Worm (Caenorhabditis elegans) whole organism, late embryonic: ENCODE measurements around the gene nhr-157.

Experiments
- C38D4.7 ChIP-seq: fragments of 200-800 bp; sonication (Bioruptor generic); optimal IDR thresholded peaks from 2 replicates; lab custom pipeline; 2018; ENCODE audit warnings: mild to moderate bottlenecking, missing genetic modification characterization, moderate library complexity, missing compliant biosample characterization
- F13H6.1 ChIP-seq: sonication (generic microtip); optimal IDR thresholded peaks from 2 replicates; lab custom pipeline; 2016; ENCODE audit warnings: missing genetic modification characterization, missing compliant biosample characterization
- K02D7.2 ChIP-seq: sonication (generic microtip); optimal IDR thresholded peaks from 2 replicates; lab custom pipeline; 2017; ENCODE audit warnings: mild to moderate bottlenecking, missing genetic modification characterization, missing compliant biosample characterization
- K09A11.1 ChIP-seq: sonication (generic microtip); optimal IDR thresholded peaks from 2 replicates; lab custom pipeline; 2017; ENCODE audit warnings: antibody characterized with exemption, mild to moderate bottlenecking, missing genetic modification characterization, missing compliant biosample characterization; ENCODE audit not compliant: insufficient read depth
- ama-1 ChIP-seq: fragments of 150-350 bp; optimal IDR thresholded peaks from 2 replicates; lab custom pipeline; 2014
- ceh-14 ChIP-seq: sonication (generic microtip); optimal IDR thresholded peaks from 2 replicates; lab custom pipeline; 2016; ENCODE audit warnings: missing genotype, missing genetic modification characterization, missing compliant biosample characterization
- ceh-18 ChIP-seq: sonication (generic microtip); optimal IDR thresholded peaks from 2 replicates; lab custom pipeline; 2016; ENCODE audit warnings: missing genetic modification characterization, missing compliant biosample characterization
- ceh-19 ChIP-seq: fragments of 200-800 bp; sonication (Bioruptor generic); optimal IDR thresholded peaks from 2 replicates; lab custom pipeline; 2018; ENCODE audit warnings: mild to moderate bottlenecking, missing genetic modification characterization, missing compliant biosample characterization
- ceh-2 ChIP-seq: sonication (generic microtip); optimal IDR thresholded peaks from 2 replicates; lab custom pipeline; 2016; ENCODE audit warnings: missing genotype, missing genetic modification characterization, missing compliant biosample characterization
- ceh-24 ChIP-seq: sonication (generic microtip); optimal IDR thresholded peaks from 2 replicates; lab custom pipeline; 2016; ENCODE audit warnings: mild to moderate bottlenecking, missing genetic modification characterization, missing compliant biosample characterization
- ceh-30 ChIP-seq: fragments of 150-350 bp; optimal IDR thresholded peaks from 2 replicates; lab custom pipeline; 2014; ENCODE audit warnings: missing biosample characterization, missing genetic modification characterization
- ceh-31 ChIP-seq: sonication (generic microtip); optimal IDR thresholded peaks from 2 replicates; lab custom pipeline; 2016; ENCODE audit warnings: missing genetic modification characterization, missing compliant biosample characterization
- ceh-34 ChIP-seq: sonication (generic microtip); optimal IDR thresholded peaks from 2 replicates; lab custom pipeline; 2016; ENCODE audit warnings: mild to moderate bottlenecking, missing genetic modification characterization, missing compliant biosample characterization
- ceh-48 ChIP-seq: sonication (generic microtip); optimal IDR thresholded peaks from 2 replicates; lab custom pipeline; 2016; ENCODE audit warnings: missing genetic modification characterization, inconsistent platforms, missing compliant biosample characterization
- che-1 ChIP-seq: sonication (generic microtip); optimal IDR thresholded peaks from 2 replicates; lab custom pipeline; 2016; ENCODE audit warnings: mild to moderate bottlenecking, missing genetic modification characterization, missing compliant biosample characterization
- elt-4 ChIP-seq: sonication (generic microtip); optimal IDR thresholded peaks from 2 replicates; lab custom pipeline; 2016; ENCODE audit warnings: missing genetic modification characterization, missing compliant biosample characterization
- eyg-1 ChIP-seq: sonication (generic microtip); optimal IDR thresholded peaks from 2 replicates; lab custom pipeline; 2016; ENCODE audit warnings: missing genotype, missing genetic modification characterization, missing compliant biosample characterization
- fax-1 ChIP-seq: sonication (generic microtip); optimal IDR thresholded peaks from 2 replicates; lab custom pipeline; 2016; ENCODE audit warnings: missing genotype, missing genetic modification characterization, missing compliant biosample characterization
- fkh-10 ChIP-seq: fragments of 150-350 bp; optimal IDR thresholded peaks from 2 replicates; lab custom pipeline; 2014; ENCODE audit warnings: missing biosample characterization, missing genetic modification reagents, missing genetic modification characterization
- gmeb-2 ChIP-seq: sonication (generic microtip); optimal IDR thresholded peaks from 2 replicates; lab custom pipeline; 2016; ENCODE audit warnings: missing genetic modification characterization, inconsistent platforms, missing compliant biosample characterization
- hlh-13 ChIP-seq: fragments of 200-800 bp; sonication (Bioruptor generic); optimal IDR thresholded peaks from 2 replicates; lab custom pipeline; 2018; ENCODE audit warnings: mild to moderate bottlenecking, missing genetic modification characterization, missing compliant biosample characterization
- hlh-15 ChIP-seq: sonication (generic microtip); optimal IDR thresholded peaks from 2 replicates; lab custom pipeline; 2016; ENCODE audit warnings: missing genetic modification characterization, missing compliant biosample characterization
- hlh-8 ChIP-seq: sonication (generic microtip); optimal IDR thresholded peaks from 2 replicates; lab custom pipeline; 2016; ENCODE audit warnings: missing genotype, missing genetic modification characterization, missing compliant biosample characterization
- lim-6 ChIP-seq: sonication (generic microtip); optimal IDR thresholded peaks from 2 replicates; lab custom pipeline; 2016; ENCODE audit warnings: missing genetic modification characterization, missing compliant biosample characterization
- mec-3 ChIP-seq: sonication (generic microtip); optimal IDR thresholded peaks from 2 replicates; lab custom pipeline; 2016; ENCODE audit warnings: borderline replicate concordance, missing genetic modification characterization, missing compliant biosample characterization
- nhr-232 ChIP-seq: sonication (generic microtip); optimal IDR thresholded peaks from 2 replicates; lab custom pipeline; 2016; ENCODE audit warnings: missing genetic modification characterization, missing compliant biosample characterization
- npax-4 ChIP-seq: sonication (generic microtip); optimal IDR thresholded peaks from 2 replicates; lab custom pipeline; 2016; ENCODE audit warnings: missing genetic modification characterization, missing compliant biosample characterization
- odd-2 ChIP-seq: sonication (generic microtip); optimal IDR thresholded peaks from 2 replicates; lab custom pipeline; 2017; ENCODE audit warnings: antibody characterized with exemption, mild to moderate bottlenecking, missing genetic modification characterization, missing compliant biosample characterization
- pag-3 ChIP-seq: sonication (generic microtip); optimal IDR thresholded peaks from 2 replicates; lab custom pipeline; 2016; ENCODE audit warnings: missing compliant biosample characterization, missing genetic modification characterization, borderline replicate concordance
- pat-9 ChIP-seq: fragments of 200-800 bp; sonication (Bioruptor generic); optimal IDR thresholded peaks from 2 replicates; lab custom pipeline; 2018; ENCODE audit warnings: mild to moderate bottlenecking, missing genetic modification characterization, moderate library complexity, missing compliant biosample characterization
- pha-4 ChIP-seq: fragments of 150-350 bp; optimal IDR thresholded peaks from 2 replicates; lab custom pipeline; 2018; ENCODE audit warnings: missing biosample characterization, missing genetic modification reagents, missing genetic modification characterization
- ref-2 ChIP-seq: sonication (generic microtip); optimal IDR thresholded peaks from 2 replicates; lab custom pipeline; 2016; ENCODE audit warnings: missing genetic modification characterization, missing compliant biosample characterization
- sox-2 ChIP-seq: fragments of 200-800 bp; sonication (Bioruptor generic); IDR thresholded peaks from 2 replicates; pipeline ENCODE4 v1.3.6; 2022; ENCODE audit warnings: missing genetic modification reagents, missing genetic modification characterization, missing compliant biosample characterization
- tbx-2 ChIP-seq: sonication (generic microtip); optimal IDR thresholded peaks from 2 replicates; lab custom pipeline; 2016; ENCODE audit warnings: missing genetic modification characterization, missing compliant biosample characterization
- tbx-7 ChIP-seq: sonication (generic microtip); optimal IDR thresholded peaks from 2 replicates; lab custom pipeline; 2016; ENCODE audit warnings: missing genotype, missing genetic modification characterization, missing compliant biosample characterization
- unc-42 ChIP-seq: sonication (generic microtip); optimal IDR thresholded peaks from 2 replicates; lab custom pipeline; 2016; ENCODE audit warnings: missing genotype, missing genetic modification characterization, missing compliant biosample characterization
- unc-86 ChIP-seq: sonication (generic microtip); optimal IDR thresholded peaks from 2 replicates; lab custom pipeline; 2016; ENCODE audit warnings: missing genetic modification characterization, missing compliant biosample characterization
- ztf-16 ChIP-seq: sonication (generic microtip); optimal IDR thresholded peaks from 2 replicates; lab custom pipeline; 2017; ENCODE audit warnings: missing genetic modification characterization, missing compliant biosample characterization

The nhr-157 gene

ce11 chrV:3868905-3869304 is at the start of gene nhr-157:
TSS of gene nhr-157 (minus strand) at chrV:3869005.
- TF ChIP-seq F13H6.1 (no peak), tbx-2 (no peak), pat-9 (tag; lab: Kevin White, UChicago) (no peak), hlh-8 (tag; lab: Kevin White, UChicago) (no peak), tbx-7 (no peak), ceh-14 (tag; lab: Kevin White, UChicago) (no peak), ceh-34 (no peak), fkh-10 (no peak), hlh-13 (GFP tag; lab: Kevin White, UChicago) (no peak)
- TF ChIP-seq, all 69 proteins: peak for 0

DNA sequence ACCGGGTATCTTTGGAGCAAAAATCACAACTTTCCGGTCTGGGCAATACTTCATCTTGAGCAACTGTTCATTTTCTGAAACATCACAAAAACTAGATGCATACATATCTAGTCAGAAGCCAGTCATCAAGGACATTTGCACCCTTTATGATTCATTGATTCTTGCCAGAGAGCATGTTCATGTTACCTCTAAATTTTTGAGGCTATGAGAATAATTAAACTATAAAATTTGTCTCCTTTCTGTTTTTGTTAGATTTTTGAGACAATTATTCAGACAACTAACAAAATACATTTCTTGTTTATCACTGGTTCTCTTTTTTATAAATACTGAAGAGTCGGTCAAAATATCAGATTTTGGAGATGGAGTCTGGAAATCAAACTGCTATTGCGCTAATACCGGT is 47.7 kb upstream of the nhr-157 start, which contains the start of gene srx-67:
srx-67 (plus strand) TSS at position 301 of the 400 bp plus-strand sequence.
- TF ChIP-seq ama-1: no peak
- no peak for TF ChIP-seq K02D7.2 (tag; lab: Kevin White, UChicago)
- TF ChIP-seq hlh-13 (GFP tag; lab: Kevin White, UChicago): no peak
- no peak for TF ChIP-seq unc-42

DNA sequence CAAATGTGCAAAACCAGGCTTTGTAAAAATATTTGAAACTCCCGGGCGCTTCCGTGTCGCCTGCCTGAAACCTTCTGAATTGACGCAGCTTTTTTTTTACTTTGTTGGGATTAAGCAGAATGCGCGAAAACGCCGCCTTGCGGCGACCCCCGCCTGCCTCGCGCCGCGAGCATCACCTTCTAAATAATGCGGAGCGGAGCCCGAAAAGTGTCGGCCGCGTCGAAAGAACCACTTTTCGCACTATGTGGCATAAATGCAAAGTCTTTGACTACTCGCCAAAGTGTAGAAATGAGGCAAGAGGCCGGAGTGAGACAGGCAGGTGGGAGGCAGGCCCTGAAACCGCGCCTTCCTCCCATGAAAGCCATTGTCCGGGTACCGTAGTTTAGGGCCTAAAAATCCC is 44.3 kb upstream of the nhr-157 start:
- TF ChIP-seq sox-2 (GFP tag; lab: Robert Waterston, UW) (no peak), elt-4 (no peak), unc-42 (no peak), tbx-2 (no peak), che-1 (tag; lab: Kevin White, UChicago) (no peak), eyg-1 (tag; lab: Kevin White, UChicago) (no peak), lim-6 (tag; lab: Kevin White, UChicago) (no peak), hlh-15 (tag; lab: Kevin White, UChicago) (no peak), ceh-24 (tag; lab: Kevin White, UChicago) (no peak), ceh-34 (no peak), ceh-18 (tag; lab: Kevin White, UChicago) (no peak), gmeb-2 (tag; lab: Kevin White, UChicago) (no peak), C38D4.7 (no peak), ceh-30 (tag; lab: Kevin White, UChicago) (no peak), ceh-48 (tag; lab: Kevin White, UChicago) (no peak), ref-2 (tag; lab: Kevin White, UChicago) (no peak)
- TF ChIP-seq, all 69 proteins: peak for 0

- TF ChIP-seq ztf-16 (tag; lab: Kevin White, UChicago): no peak
- TF ChIP-seq odd-2 (tag; lab: Kevin White, UChicago): no peak
- no peak for TF ChIP-seq eyg-1 (tag; lab: Kevin White, UChicago)
- no peak for TF ChIP-seq unc-86
- TF ChIP-seq ceh-19 (GFP tag; lab: Kevin White, UChicago): no peak
- TF ChIP-seq ceh-2 (tag; lab: Kevin White, UChicago): no peak
- TF ChIP-seq pag-3 (tag; lab: Kevin White, UChicago): no peak
These were observed 43.7 kb upstream of the nhr-157 start, which contains the start of gene srx-68 for ce11 chrV:3912472-3912871. TSS of gene srx-68 (plus strand) at chrV:3912772.

ce11 chrV:3905841-3906240 is 37.0 kb upstream of the nhr-157 start, which contains the start of gene nhr-156:
TSS of gene nhr-156 (plus strand) at chrV:3906106.
- no peak for TF ChIP-seq hlh-13 (GFP tag; lab: Kevin White, UChicago)
- no peak for TF ChIP-seq nhr-232 (tag; lab: Kevin White, UChicago)
- no peak for TF ChIP-seq ceh-31 (tag; lab: Kevin White, UChicago)
- no peak for TF ChIP-seq ceh-2 (tag; lab: Kevin White, UChicago)
- TF ChIP-seq fax-1: no peak
- no peak for TF ChIP-seq pha-4
- TF ChIP-seq unc-42: no peak
- no peak for TF ChIP-seq ceh-18 (tag; lab: Kevin White, UChicago)
- TF ChIP-seq K09A11.1 (tag; lab: Kevin White, UChicago): no peak
- no peak for TF ChIP-seq mec-3 (tag; lab: Kevin White, UChicago)
- TF ChIP-seq npax-4 (tag; lab: Kevin White, UChicago): no peak
